Fruit fly (Drosophila melanogaster) whole organism, prepupa: ENCODE results near the gene CG17906.

Experiments used
- CG6808 ChIP-seq: fragments of 200-800 bp; sonication (Bioruptor generic); optimal IDR thresholded peaks from 3 replicates; lab custom pipeline; 2017; ENCODE audit warnings: missing biosample characterization, missing genetic modification characterization, mild to moderate bottlenecking, moderate library complexity, missing genetic modification reagents
- CG6854 ChIP-seq: fragments of 200-800 bp; sonication (Bioruptor generic); optimal IDR thresholded peaks from 2 replicates; lab custom pipeline; 2017; ENCODE audit warnings: missing biosample characterization, mild to moderate bottlenecking, missing genetic modification characterization
- Eip78C ChIP-seq: fragments of 200-800 bp; sonication (Bioruptor generic); peaks from one replicate; lab custom pipeline; 2016; ENCODE audit warnings: missing biosample characterization, missing genetic modification characterization
- Hr39 ChIP-seq: fragments of 200-800 bp; sonication (Bioruptor generic); optimal IDR thresholded peaks from 2 replicates; lab custom pipeline; 2016; ENCODE audit warnings: missing biosample characterization, missing genetic modification characterization
- Sox102F ChIP-seq: fragments of 200-800 bp; sonication (Bioruptor generic); optimal IDR thresholded peaks from 2 replicates; lab custom pipeline; 2016; ENCODE audit warnings: missing biosample characterization, mild to moderate bottlenecking, missing genetic modification characterization
- dsx ChIP-seq: fragments of 200-800 bp; optimal IDR thresholded peaks from 3 replicates; lab custom pipeline; 2019; ENCODE audit warnings: missing biosample characterization, mild to moderate bottlenecking, missing genetic modification characterization, moderate library complexity; ENCODE audit not compliant: poor library complexity, severe bottlenecking
- lz ChIP-seq: fragments of 200-800 bp; sonication (Bioruptor generic); optimal IDR thresholded peaks from 3 replicates; lab custom pipeline; 2016; ENCODE audit warnings: missing biosample characterization, missing genetic modification characterization
- pdm3 ChIP-seq: fragments of 200-800 bp; sonication (Bioruptor generic); optimal IDR thresholded peaks from 3 replicates; lab custom pipeline; 2016; ENCODE audit warnings: missing biosample characterization, missing genetic modification characterization

- TF ChIP-seq CG6808 (GFP tag; lab: Kevin White, UChicago) (peak; percentile 60), dsx (no peak), CG6854 (GFP tag; lab: Kevin White, UChicago) (no peak), Eip78C (GFP tag; lab: Kevin White, UChicago) (peak; percentile 96), Sox102F (peak; percentile 86), lz (GFP tag; lab: Kevin White, UChicago) (peak; percentile 91), pdm3 (GFP tag; lab: Kevin White, UChicago) (peak; percentile 91), Hr39 (GFP tag; lab: Kevin White, UChicago) (peak; percentile 78)
Measured at dm6 chr2L:8958046-8958497, 36.1 kb upstream of the CG17906 start.
